Worm (Caenorhabditis elegans) whole organism, L3 larva: Measurements from ENCODE around the gene thoc-5.
A peak's percentile ranks its signal among the peaks of the same experiment; 100 is the strongest.

Experiments
- ama-1 ChIP-seq: fragments of 150-350 bp; optimal IDR thresholded peaks from 2 replicates; lab custom pipeline; 2018
- ceh-16 ChIP-seq: sonication (generic microtip); optimal IDR thresholded peaks from 2 replicates; lab custom pipeline; 2017; ENCODE audit warnings: missing biosample characterization, missing genetic modification characterization
- ceh-82 ChIP-seq: fragments of 150-350 bp; optimal IDR thresholded peaks from 2 replicates; lab custom pipeline; 2014; ENCODE audit warnings: missing biosample characterization, missing genetic modification characterization
- ceh-9 ChIP-seq: sonication (generic microtip); optimal IDR thresholded peaks from 2 replicates; lab custom pipeline; 2018; ENCODE audit warnings: missing biosample characterization, missing genetic modification characterization
- daf-12 ChIP-seq: fragments of 150-350 bp; optimal IDR thresholded peaks from 2 replicates; lab custom pipeline; 2014; ENCODE audit warnings: missing biosample characterization, missing genetic modification reagents, missing genetic modification characterization
- egl-27 ChIP-seq: sonication (generic microtip); optimal IDR thresholded peaks from 4 replicates; lab custom pipeline; 2017; ENCODE audit warnings: missing biosample characterization, missing genetic modification reagents, missing genetic modification characterization
- egl-5 ChIP-seq: fragments of 150-350 bp; optimal IDR thresholded peaks from 2 replicates; lab custom pipeline; 2017; ENCODE audit warnings: missing biosample characterization, missing genetic modification reagents, missing genetic modification characterization, inconsistent platforms
- elt-2 ChIP-seq: sonication (generic microtip); optimal IDR thresholded peaks from 2 replicates; lab custom pipeline; 2016; ENCODE audit warnings: missing genetic modification reagents, mild to moderate bottlenecking, missing genetic modification characterization, missing compliant biosample characterization
- elt-3 ChIP-seq, 3 experiments: fragments of 150-350 bp in 1 of 3; sonication (generic microtip) in 2 of 3; optimal IDR thresholded peaks; 2 replicates in 2 of 3; 4 replicates in 1 of 3; lab custom pipeline; 2014 to 2017; ENCODE audit warnings: missing biosample characterization in 3 of 3, missing genetic modification characterization in 3 of 3
- eor-1 ChIP-seq, 2 experiments: fragments of 150-350 bp; optimal IDR thresholded peaks; 2 replicates each; lab custom pipeline; 2014 to 2018; ENCODE audit warnings: missing biosample characterization in 2 of 2, missing genetic modification characterization in 2 of 2
- fkh-10 ChIP-seq: sonication (generic microtip); optimal IDR thresholded peaks from 2 replicates; lab custom pipeline; 2017; ENCODE audit warnings: missing biosample characterization, missing genetic modification reagents, missing genetic modification characterization
- fkh-2 ChIP-seq: fragments of 150-350 bp; optimal IDR thresholded peaks from 2 replicates; lab custom pipeline; 2014; ENCODE audit warnings: missing biosample characterization, missing genetic modification reagents, missing genetic modification characterization
- hmg-11 ChIP-seq: sonication (generic microtip); optimal IDR thresholded peaks from 2 replicates; lab custom pipeline; 2016; ENCODE audit warnings: missing genetic modification characterization, missing compliant biosample characterization
- jun-1 ChIP-seq: fragments of 150-350 bp; optimal IDR thresholded peaks from 2 replicates; lab custom pipeline; 2014; ENCODE audit warnings: missing biosample characterization, missing genetic modification reagents, missing genetic modification characterization
- lin-15B ChIP-seq: fragments of 150-350 bp; optimal IDR thresholded peaks from 2 replicates; lab custom pipeline; 2014; ENCODE audit warnings: missing biosample characterization, missing genetic modification characterization
- lin-39 ChIP-seq: fragments of 150-350 bp; optimal IDR thresholded peaks from 2 replicates; lab custom pipeline; 2018; ENCODE audit warnings: missing biosample characterization, missing genetic modification reagents, missing genetic modification characterization
- lsy-12 ChIP-seq: sonication (generic microtip); optimal IDR thresholded peaks from 2 replicates; lab custom pipeline; 2016; ENCODE audit warnings: mild to moderate bottlenecking, missing genetic modification characterization, missing compliant biosample characterization
- mml-1 ChIP-seq: fragments of 150-350 bp; sonication (generic microtip); optimal IDR thresholded peaks from 3 replicates; lab custom pipeline; 2014; ENCODE audit warnings: missing biosample characterization, missing genetic modification characterization
- nfya-1 ChIP-seq: sonication (generic microtip); optimal IDR thresholded peaks from 2 replicates; lab custom pipeline; 2017; ENCODE audit warnings: missing genetic modification characterization, mild to moderate bottlenecking, missing compliant biosample characterization, antibody characterized with exemption, moderate library complexity; ENCODE audit not compliant: insufficient read depth
- nhr-11 ChIP-seq: fragments of 150-350 bp; optimal IDR thresholded peaks from 2 replicates; lab custom pipeline; 2014; ENCODE audit warnings: missing biosample characterization, missing genetic modification characterization
- nhr-12 ChIP-seq: fragments of 150-350 bp; optimal IDR thresholded peaks from 2 replicates; lab custom pipeline; 2014; ENCODE audit warnings: missing biosample characterization, missing genetic modification characterization
- nhr-23 ChIP-seq: fragments of 150-350 bp; optimal IDR thresholded peaks from 2 replicates; lab custom pipeline; 2014; ENCODE audit warnings: missing biosample characterization, missing genetic modification reagents, missing genetic modification characterization
- nhr-25 ChIP-seq: sonication (generic microtip); optimal IDR thresholded peaks from 2 replicates; lab custom pipeline; 2017; ENCODE audit warnings: missing biosample characterization, missing genetic modification characterization
- nhr-43 ChIP-seq: sonication (generic microtip); optimal IDR thresholded peaks from 2 replicates; lab custom pipeline; 2016; ENCODE audit warnings: mild to moderate bottlenecking, missing genetic modification characterization, missing compliant biosample characterization; ENCODE audit not compliant: poor library complexity, severe bottlenecking
- nhr-67 ChIP-seq: fragments of 150-350 bp; optimal IDR thresholded peaks from 2 replicates; lab custom pipeline; 2014; ENCODE audit warnings: missing biosample characterization, missing genetic modification characterization
- nhr-76 ChIP-seq: fragments of 150-350 bp; sonication (generic microtip); optimal IDR thresholded peaks from 5 replicates; lab custom pipeline; 2014; ENCODE audit warnings: missing biosample characterization, missing genetic modification characterization
- pha-4 ChIP-seq: fragments of 150-350 bp; optimal IDR thresholded peaks from 2 replicates; lab custom pipeline; 2014; ENCODE audit warnings: missing biosample characterization, missing genetic modification reagents, missing genetic modification characterization
- pqm-1 ChIP-seq: fragments of 150-350 bp; optimal IDR thresholded peaks from 2 replicates; lab custom pipeline; 2017; ENCODE audit warnings: missing biosample characterization, missing genetic modification characterization, inconsistent platforms
- sea-2 ChIP-seq: fragments of 150-350 bp; sonication (generic microtip); optimal IDR thresholded peaks from 4 replicates; lab custom pipeline; 2014; ENCODE audit warnings: missing biosample characterization, missing genetic modification reagents, missing genetic modification characterization
- skn-1 ChIP-seq: fragments of 150-350 bp; optimal IDR thresholded peaks from 2 replicates; lab custom pipeline; 2014; ENCODE audit warnings: missing biosample characterization, missing genetic modification characterization
- snpc-4 ChIP-seq: fragments of 150-350 bp; optimal IDR thresholded peaks from 2 replicates; lab custom pipeline; 2014; ENCODE audit warnings: missing biosample characterization, missing genetic modification characterization
- tbx-2 ChIP-seq: sonication (generic microtip); optimal IDR thresholded peaks from 2 replicates; lab custom pipeline; 2016; ENCODE audit warnings: mild to moderate bottlenecking, missing genetic modification characterization, missing compliant biosample characterization
- unc-39 ChIP-seq: sonication (generic microtip); optimal IDR thresholded peaks from 4 replicates; lab custom pipeline; 2017; ENCODE audit warnings: missing biosample characterization, missing genetic modification characterization
- unc-62 ChIP-seq: fragments of 150-350 bp; sonication (generic microtip); optimal IDR thresholded peaks from 4 replicates; lab custom pipeline; 2014; ENCODE audit warnings: missing biosample characterization, missing genetic modification reagents, missing genetic modification characterization
- zag-1 ChIP-seq: fragments of 150-350 bp; optimal IDR thresholded peaks from 2 replicates; lab custom pipeline; 2014; ENCODE audit warnings: missing biosample characterization, missing genetic modification characterization
- ztf-11 ChIP-seq: fragments of 150-350 bp; optimal IDR thresholded peaks from 2 replicates; lab custom pipeline; 2014; ENCODE audit warnings: missing biosample characterization, missing genetic modification characterization

thoc-5 gene

DNA sequence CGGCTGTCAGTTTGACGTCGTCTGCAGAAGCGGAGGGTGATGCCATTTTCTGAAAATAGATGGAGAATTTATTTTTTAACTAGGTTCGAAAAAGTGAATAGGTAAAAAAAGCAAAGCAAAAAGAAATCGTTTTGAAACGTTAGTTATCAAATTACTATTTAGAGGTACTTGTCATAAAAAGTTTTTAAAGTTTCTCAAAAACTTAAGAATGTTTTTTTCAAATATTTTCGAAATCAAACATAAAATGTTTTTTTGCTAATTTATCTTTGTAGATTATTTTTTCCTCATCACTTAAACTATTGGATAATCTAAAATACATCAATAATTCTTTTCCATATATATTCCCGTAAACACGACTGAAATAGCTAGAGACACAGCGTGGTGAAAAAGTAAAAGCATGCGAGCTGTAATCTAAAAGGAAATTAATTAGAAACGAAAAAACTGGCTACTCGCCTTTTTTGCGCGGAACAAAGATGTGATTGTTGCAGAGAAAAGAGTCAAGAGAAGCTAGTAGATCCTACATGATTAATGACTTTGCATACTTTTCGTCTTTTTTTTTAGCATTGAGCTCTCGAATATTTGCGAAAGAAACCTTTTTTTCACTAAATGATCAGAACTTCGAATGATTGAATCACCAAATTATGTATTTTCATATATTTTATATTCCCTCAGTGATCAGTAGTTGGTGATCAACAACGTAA lies 22.2 kb upstream of the thoc-5 start, which contains the start of gene szy-2:
TSS of gene szy-2 (minus strand) at position 51 of the 701 bp plus-strand sequence.
- TF ChIP-seq lin-39, result peak; percentile 64
- TF ChIP-seq nfya-1, result no peak
- no peak for TF ChIP-seq nhr-43 (tag; lab: Kevin White, UChicago)

- TF ChIP-seq zag-1 (tag; lab: Kevin White, UChicago) (no peak), lin-15B (no peak), eor-1 (tag; optimal IDR thresholded peaks at IDR 0.05; lab: Kevin White, UChicago) (no peak), sea-2 (GFP tag; lab: Kevin White, UChicago) (no peak), pha-4 (tag; lab: Kevin White, UChicago) (peak; percentile 85), lsy-12 (tag; lab: Kevin White, UChicago) (no peak), mml-1 (tag; lab: Kevin White, UChicago) (no peak), unc-62 (GFP tag; lab: Kevin White, UChicago) (no peak), ztf-11 (tag; lab: Kevin White, UChicago) (no peak), nhr-12 (tag; lab: Kevin White, UChicago) (no peak), pqm-1 (peak; percentile 54), nhr-67 (tag; lab: Kevin White, UChicago) (no peak), ceh-82 (tag; lab: Kevin White, UChicago) (no peak), egl-27 (no peak), ceh-9 (no peak), tbx-2 (peak; percentile 35), lin-39 (no peak), jun-1 (tag; lab: Kevin White, UChicago) (no peak), daf-12 (tag; lab: Kevin White, UChicago) (no peak), nfya-1 (peak; percentile 10), egl-5 (tag; lab: Kevin White, UChicago) (peak; percentile 46), nhr-25 (tag; lab: Kevin White, UChicago) (no peak), hmg-11 (tag; lab: Kevin White, UChicago) (peak; percentile 1), ceh-16 (tag; lab: Kevin White, UChicago) (no peak), elt-3 (tag; optimal IDR thresholded peaks at IDR 0.05; lab: Kevin White, UChicago) (no peak), nhr-23 (no peak), ama-1 (lab: Kevin White, UChicago) (no peak), snpc-4 (tag; lab: Kevin White, UChicago) (peak; percentile 16), fkh-10 (GFP tag; lab: Kevin White, UChicago) (no peak), nhr-43 (tag; lab: Kevin White, UChicago) (peak; percentile 69), nhr-11 (tag; lab: Kevin White, UChicago) (no peak), elt-2 (peak; percentile 62), unc-39 (tag; lab: Kevin White, UChicago) (no peak), skn-1 (tag; lab: Kevin White, UChicago) (peak; percentile 86), nhr-76 (tag; lab: Kevin White, UChicago) (no peak), fkh-2 (tag; lab: Kevin White, UChicago) (no peak)
Observed at ce11 chrIII:5367995-5368899, 19.0 kb upstream of the thoc-5 start, which contains the start of gene dhs-9. dhs-9 (minus strand) TSS chrIII:5368045.

ce11 chrIII:5361909-5362308 lies 12.7 kb upstream of the thoc-5 start, which contains the start of gene Y32H12A.1:
Y32H12A.1 (plus strand) TSS chrIII:5362209.
- TF ChIP-seq zag-1 (tag; lab: Kevin White, UChicago) (no peak), ztf-11 (tag; lab: Kevin White, UChicago) (no peak)
